Worm (Caenorhabditis elegans) whole organism, L4/young adult: ENCODE measurements around the gene ule-2.

Source experiments
- W03F9.2 ChIP-seq: fragments of 150-350 bp; optimal IDR thresholded peaks from 2 replicates; lab custom pipeline; 2014; ENCODE audit warnings: missing biosample characterization, missing genetic modification characterization
- him-1 ChIP-seq: sonication (generic microtip); optimal IDR thresholded peaks from 2 replicates; lab custom pipeline; 2016; ENCODE audit warnings: missing genotype, missing genetic modification reagents, missing genetic modification characterization, missing compliant biosample characterization

- no peak for TF ChIP-seq him-1
- no peak for TF ChIP-seq W03F9.2 (tag; lab: Kevin White, UChicago)
Measured at ce11 chrIV:14658927-14659326, 24.0 kb downstream of the ule-2 start.
